Worm (Caenorhabditis elegans): ENCODE measurements around the gene col-87.

Gene col-87

DNA sequence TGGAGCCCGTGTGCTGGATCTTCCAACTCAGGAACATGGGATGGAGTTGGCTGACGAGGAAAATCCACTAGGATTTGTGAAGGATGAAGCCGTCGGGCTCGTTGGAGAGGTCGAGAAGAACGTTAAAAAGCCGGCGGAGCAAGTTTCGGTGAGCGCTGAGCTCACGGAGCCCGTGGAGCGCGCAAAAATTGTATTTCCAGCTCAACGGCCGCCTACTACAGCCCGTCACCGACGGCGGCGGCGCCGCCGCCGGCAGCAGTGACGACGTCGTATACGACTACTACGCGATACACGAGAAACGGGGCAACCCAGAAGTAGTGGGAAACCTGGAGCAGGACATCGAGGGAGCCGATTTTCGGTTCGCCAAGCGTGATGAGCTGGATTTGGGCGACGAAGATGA is 33.6 kb downstream of the col-87 start:
- no peak for TF ChIP-seq odd-2 (tag; optimal IDR thresholded peaks at IDR 0.05)
- no peak for TF ChIP-seq lin-11 (tag; optimal IDR thresholded peaks at IDR 0.05)
- no peak for TF ChIP-seq ceh-19 (GFP tag; optimal IDR thresholded peaks at IDR 0.05)
- no peak for TF ChIP-seq nfya-1 (tag; optimal IDR thresholded peaks at IDR 0.05)
- no peak for TF ChIP-seq tbx-7 (tag; optimal IDR thresholded peaks at IDR 0.05)
- TF ChIP-seq unc-3 (GFP tag; conservative IDR thresholded peaks at IDR 0.05) = no peak
- no peak for TF ChIP-seq unc-3 (tag; optimal IDR thresholded peaks at IDR 0.05)
- TF ChIP-seq K02D7.2 (tag; optimal IDR thresholded peaks at IDR 0.05) = no peak
- 0 out of 2 replicates have a peak, but pooled peaks have one; percentile 16 for TF ChIP-seq ceh-45 (GFP tag; IDR thresholded peaks at IDR 0.05)

DNA sequence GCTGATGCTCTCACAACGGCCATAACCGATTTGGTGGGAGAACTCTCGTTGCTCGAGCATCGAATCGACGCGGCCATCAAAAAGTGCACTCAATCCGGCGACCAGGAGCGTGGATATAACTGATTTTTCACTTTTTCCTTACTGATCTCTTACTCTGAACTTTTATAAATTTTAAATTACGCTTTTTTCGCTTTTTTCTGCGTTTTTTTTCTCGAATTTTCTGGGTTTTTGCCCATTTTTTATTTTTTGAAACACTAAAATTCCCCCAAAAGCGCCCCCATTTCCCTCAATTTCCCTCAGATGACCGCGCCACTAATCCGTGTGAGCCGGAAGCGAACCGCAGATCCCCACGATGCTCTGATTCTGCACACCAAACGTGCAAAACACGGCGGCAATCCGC is 34.1 kb downstream of the col-87 start, which contains the start of gene W01G7.4:
TSS of gene W01G7.4 (plus strand) at position 301 of the 400 bp plus-strand sequence.
- TF ChIP-seq zip-5 (tag; optimal IDR thresholded peaks at IDR 0.05) = no peak
- no peak for TF ChIP-seq ceh-14 (tag; optimal IDR thresholded peaks at IDR 0.05)
- TF ChIP-seq Y22D7AL.16 (tag; optimal IDR thresholded peaks at IDR 0.05) = no peak
- TF ChIP-seq ztf-16 (tag; optimal IDR thresholded peaks at IDR 0.05) = no peak
- no peak for TF ChIP-seq fkh-6 (tag; optimal IDR thresholded peaks at IDR 0.05)
- no peak for TF ChIP-seq hlh-8 (tag; optimal IDR thresholded peaks at IDR 0.05)
- no peak for TF ChIP-seq hlh-13 (GFP tag; optimal IDR thresholded peaks at IDR 0.05)
- no peak for TF ChIP-seq C38D4.7 (GFP tag; optimal IDR thresholded peaks at IDR 0.05)
- TF ChIP-seq eyg-1 (tag; optimal IDR thresholded peaks at IDR 0.05) = no peak
- TF ChIP-seq dmd-4 (tag; optimal IDR thresholded peaks at IDR 0.05; ENCODE audit: borderline replicate concordance) = no peak
- no peak for TF ChIP-seq unc-3 (GFP tag; conservative IDR thresholded peaks at IDR 0.05)
- no peak for TF ChIP-seq unc-3 (tag; optimal IDR thresholded peaks at IDR 0.05)
- no peak for TF ChIP-seq pqm-1 (tag; optimal IDR thresholded peaks at IDR 0.05)
- TF ChIP-seq ceh-2 (tag; optimal IDR thresholded peaks at IDR 0.05) = no peak
- TF ChIP-seq C08G9.2 (tag; optimal IDR thresholded peaks at IDR 0.05) = no peak

- TF ChIP-seq K02D7.2 (tag; optimal IDR thresholded peaks at IDR 0.05) = no peak
- peak; percentile 29 for TF ChIP-seq K09A11.1 (tag; optimal IDR thresholded peaks at IDR 0.05; ENCODE audit: insufficient read depth)
- peak; percentile 26 for TF ChIP-seq ets-4 (tag; optimal IDR thresholded peaks at IDR 0.05)
- TF ChIP-seq sox-2 (GFP tag; IDR thresholded peaks at IDR 0.05) = no peak; the same call in 1 of the 2 replicates
- TF ChIP-seq odd-2 (tag; optimal IDR thresholded peaks at IDR 0.05) = no peak
- peak; percentile 32 for TF ChIP-seq fkh-6 (tag; optimal IDR thresholded peaks at IDR 0.05)
- TF ChIP-seq fkh-10 (GFP tag; optimal IDR thresholded peaks at IDR 0.05) = no peak
- peak; percentile 56 for TF ChIP-seq ztf-16 (tag; optimal IDR thresholded peaks at IDR 0.05)
- TF ChIP-seq ceh-14 (tag; optimal IDR thresholded peaks at IDR 0.05) = peak; percentile 74
- TF ChIP-seq zip-5 (tag; optimal IDR thresholded peaks at IDR 0.05) = no peak
- TF ChIP-seq hlh-13 (GFP tag; optimal IDR thresholded peaks at IDR 0.05) = no peak
- peak; percentile 21 for TF ChIP-seq ceh-19 (GFP tag; optimal IDR thresholded peaks at IDR 0.05)
- peak; percentile 50 for TF ChIP-seq hlh-8 (tag; optimal IDR thresholded peaks at IDR 0.05)
- peak; percentile 29 for TF ChIP-seq Y22D7AL.16 (tag; optimal IDR thresholded peaks at IDR 0.05)
- peak; percentile 29 for TF ChIP-seq T23F11.4 (GFP tag; optimal IDR thresholded peaks at IDR 0.05)
- peak; percentile 48 for TF ChIP-seq sox-4 (tag; optimal IDR thresholded peaks at IDR 0.05)
- TF ChIP-seq pqm-1 (tag; optimal IDR thresholded peaks at IDR 0.05) = no peak
- no peak for TF ChIP-seq pax-1 (tag; optimal IDR thresholded peaks at IDR 0.05)
- peak; percentile 6 for TF ChIP-seq dve-1 (tag; optimal IDR thresholded peaks at IDR 0.05)
- peak; percentile 30 for TF ChIP-seq rnt-1 (tag; optimal IDR thresholded peaks at IDR 0.05)
- TF ChIP-seq ama-1 (optimal IDR thresholded peaks at IDR 0.05) = no peak
- no peak for TF ChIP-seq eyg-1 (tag; optimal IDR thresholded peaks at IDR 0.05)
- peak; percentile 65 for TF ChIP-seq unc-3 (GFP tag; conservative IDR thresholded peaks at IDR 0.05)
- TF ChIP-seq unc-3 (tag; optimal IDR thresholded peaks at IDR 0.05) = peak; percentile 44
- no peak for TF ChIP-seq tbx-7 (tag; optimal IDR thresholded peaks at IDR 0.05)
- TF ChIP-seq lim-6 (tag; optimal IDR thresholded peaks at IDR 0.05) = no peak
- no peak for TF ChIP-seq dmd-4 (tag; optimal IDR thresholded peaks at IDR 0.05; ENCODE audit: borderline replicate concordance)
- TF ChIP-seq ceh-2 (tag; optimal IDR thresholded peaks at IDR 0.05) = peak; percentile 61
- peak; percentile 61 for TF ChIP-seq unc-86 (tag; optimal IDR thresholded peaks at IDR 0.05)
- TF ChIP-seq hlh-6 (tag; optimal IDR thresholded peaks at IDR 0.05) = no peak
- TF ChIP-seq nhr-11 (tag; optimal IDR thresholded peaks at IDR 0.05) = no peak
- TF ChIP-seq hlh-30 (tag; optimal IDR thresholded peaks at IDR 0.05; ENCODE audit: insufficient read depth) = no peak
- no peak for TF ChIP-seq ceh-48 (tag; optimal IDR thresholded peaks at IDR 0.05)
- peak; percentile 57 for TF ChIP-seq unc-42 (tag; optimal IDR thresholded peaks at IDR 0.05)
- 0 out of 2 replicates have a peak, but pooled peaks have one; percentile 33 for TF ChIP-seq ceh-45 (GFP tag; IDR thresholded peaks at IDR 0.05)
- peak; percentile 62 for TF ChIP-seq ref-2 (tag; optimal IDR thresholded peaks at IDR 0.05)
- peak; percentile 33 for TF ChIP-seq pat-9 (tag; optimal IDR thresholded peaks at IDR 0.05)
- TF ChIP-seq ceh-6 (GFP tag; optimal IDR thresholded peaks at IDR 0.05) = peak; percentile 6
- TF ChIP-seq tbx-2 (tag; optimal IDR thresholded peaks at IDR 0.05) = peak; percentile 75
- peak; percentile 55 for TF ChIP-seq ceh-18 (tag; optimal IDR thresholded peaks at IDR 0.05)
- TF ChIP-seq ceh-31 (tag; optimal IDR thresholded peaks at IDR 0.05) = peak; percentile 70
- TF ChIP-seq nhr-232 (tag; optimal IDR thresholded peaks at IDR 0.05) = no peak
Measured at ce11 chrII:14059767-14060166, 34.7 kb downstream of the col-87 start, which contains the start of gene rpb-11. TSS of gene rpb-11 (plus strand) at chrII:14060085.
